Worm (Caenorhabditis elegans) whole organism, L4 larva: Measurements from ENCODE around the gene Y46G5A.34.

Experiments used
- D1046.2 ChIP-seq: fragments of 200-800 bp; sonication (Bioruptor generic); IDR thresholded peaks from 2 replicates; pipeline ENCODE4 v1.3.6; 2022; ENCODE audit warnings: missing genetic modification characterization, missing compliant biosample characterization
- F26F4.8 ChIP-seq: fragments of 200-800 bp; sonication (Bioruptor generic); conservative IDR thresholded peaks from 2 replicates; pipeline ENCODE4 v1.3.6; 2022; ENCODE audit warnings: missing genetic modification characterization, missing compliant biosample characterization
- F49E8.2 ChIP-seq: sonication (generic microtip); optimal IDR thresholded peaks from 2 replicates; lab custom pipeline; 2016; ENCODE audit warnings: missing compliant biosample characterization, mild to moderate bottlenecking, missing genetic modification characterization, borderline replicate concordance
- Y48G9A.11 ChIP-seq: fragments of 200-800 bp; sonication (Bioruptor generic); IDR thresholded peaks from 2 replicates; pipeline ENCODE4 v1.3.6; 2022; ENCODE audit warnings: missing genetic modification reagents, missing genetic modification characterization, missing compliant biosample characterization
- aha-1 ChIP-seq: fragments of 150-350 bp; peaks from one replicate; lab custom pipeline; 2014; ENCODE audit warnings: missing biosample characterization, missing genetic modification characterization
- ama-1 ChIP-seq: fragments of 150-350 bp; optimal IDR thresholded peaks from 2 replicates; lab custom pipeline; 2014; ENCODE audit warnings: inconsistent platforms, mixed read lengths
- attf-4 ChIP-seq: sonication (generic microtip); optimal IDR thresholded peaks from 3 replicates; lab custom pipeline; 2017; ENCODE audit warnings: missing biosample characterization, missing genetic modification characterization
- daf-19 ChIP-seq: fragments of 200-800 bp; sonication (Bioruptor generic); conservative IDR thresholded peaks from 2 replicates; pipeline ENCODE4 v1.3.6; 2022; ENCODE audit warnings: missing genetic modification characterization, missing compliant biosample characterization
- daf-8 ChIP-seq: fragments of 200-800 bp; sonication (Bioruptor generic); IDR thresholded peaks from 2 replicates; pipeline ENCODE4 v1.3.6; 2022; ENCODE audit warnings: missing genetic modification characterization, missing compliant biosample characterization
- dmd-6 ChIP-seq: fragments of 200-800 bp; sonication (Bioruptor generic); IDR thresholded peaks from 2 replicates; pipeline ENCODE4 v1.3.6; 2022; ENCODE audit warnings: missing genetic modification reagents, missing genetic modification characterization, missing compliant biosample characterization
- dpl-1 ChIP-seq: fragments of 150-350 bp; optimal IDR thresholded peaks from 2 replicates; lab custom pipeline; 2014; ENCODE audit warnings: missing biosample characterization, missing genetic modification reagents, missing genetic modification characterization
- fkh-10 ChIP-seq: fragments of 150-350 bp; optimal IDR thresholded peaks from 2 replicates; lab custom pipeline; 2014; ENCODE audit warnings: missing biosample characterization, missing genetic modification reagents, missing genetic modification characterization
- gei-8 ChIP-seq: fragments of 200-800 bp; sonication (Bioruptor generic); optimal IDR thresholded peaks from 2 replicates; lab custom pipeline; 2018; ENCODE audit warnings: mild to moderate bottlenecking, missing genetic modification characterization, missing compliant biosample characterization
- hlh-11 ChIP-seq: fragments of 200-800 bp; sonication (Bioruptor generic); optimal IDR thresholded peaks from 2 replicates; lab custom pipeline; 2018; ENCODE audit warnings: mild to moderate bottlenecking, missing genetic modification characterization, missing compliant biosample characterization
- hlh-30 ChIP-seq: sonication (generic microtip); optimal IDR thresholded peaks from 2 replicates; lab custom pipeline; 2017; ENCODE audit warnings: antibody characterized with exemption, mild to moderate bottlenecking, missing genetic modification characterization, missing compliant biosample characterization; ENCODE audit not compliant: insufficient read depth
- hmg-1.1 ChIP-seq: fragments of 200-800 bp; sonication (Bioruptor generic); IDR thresholded peaks from 2 replicates; pipeline ENCODE4 v1.3.6; 2022; ENCODE audit warnings: missing genetic modification reagents, missing genetic modification characterization, missing compliant biosample characterization
- lin-13 ChIP-seq: fragments of 150-350 bp; optimal IDR thresholded peaks from 2 replicates; lab custom pipeline; 2014; ENCODE audit warnings: missing biosample characterization, missing genetic modification reagents, missing genetic modification characterization
- lin-38 ChIP-seq: fragments of 200-800 bp; sonication (Bioruptor generic); IDR thresholded peaks from 2 replicates; pipeline ENCODE4 v1.3.6; 2022; ENCODE audit warnings: missing genetic modification reagents, missing genetic modification characterization, missing compliant biosample characterization
- lin-39 ChIP-seq: fragments of 150-350 bp; optimal IDR thresholded peaks from 2 replicates; lab custom pipeline; 2014; ENCODE audit warnings: missing biosample characterization, missing genetic modification reagents, missing genetic modification characterization
- lsy-2 ChIP-seq, 2 experiments: fragments of 150-350 bp in 1 of 2; sonication (generic microtip) in 1 of 2; optimal IDR thresholded peaks; 2 replicates each; lab custom pipeline; 2014 to 2017; ENCODE audit warnings: missing biosample characterization in 2 of 2, missing genetic modification characterization in 2 of 2
- mdl-1 ChIP-seq, 2 experiments: fragments of 150-350 bp in 1 of 2; sonication (generic microtip) in 1 of 2; optimal IDR thresholded peaks; 2 replicates each; lab custom pipeline; 2014 to 2017; ENCODE audit warnings: missing biosample characterization in 2 of 2, missing genetic modification characterization in 2 of 2
- mep-1 ChIP-seq: fragments of 150-350 bp; sonication (generic microtip); optimal IDR thresholded peaks from 3 replicates; lab custom pipeline; 2014; ENCODE audit warnings: missing biosample characterization, missing genetic modification characterization
- mes-2 ChIP-seq: sonication (generic microtip); optimal IDR thresholded peaks from 2 replicates; lab custom pipeline; 2016; ENCODE audit warnings: missing genotype, mild to moderate bottlenecking, missing genetic modification characterization, missing compliant biosample characterization; ENCODE audit not compliant: poor library complexity, severe bottlenecking
- mxl-3 ChIP-seq: fragments of 200-800 bp; sonication (Bioruptor generic); optimal IDR thresholded peaks from 2 replicates; lab custom pipeline; 2018; ENCODE audit warnings: mild to moderate bottlenecking, missing genetic modification characterization, missing compliant biosample characterization
- nhr-10 ChIP-seq: fragments of 150-350 bp; optimal IDR thresholded peaks from 2 replicates; lab custom pipeline; 2014; ENCODE audit warnings: missing biosample characterization, missing genetic modification characterization
- nhr-11 ChIP-seq: fragments of 150-350 bp; optimal IDR thresholded peaks from 2 replicates; lab custom pipeline; 2014; ENCODE audit warnings: missing biosample characterization, missing genetic modification characterization
- nhr-28 ChIP-seq: fragments of 150-350 bp; optimal IDR thresholded peaks from 2 replicates; lab custom pipeline; 2014; ENCODE audit warnings: missing biosample characterization, missing genetic modification characterization
- nhr-6 ChIP-seq: fragments of 150-350 bp; optimal IDR thresholded peaks from 2 replicates; lab custom pipeline; 2014; ENCODE audit warnings: missing biosample characterization, missing genetic modification characterization
- nhr-76 ChIP-seq: fragments of 150-350 bp; optimal IDR thresholded peaks from 2 replicates; lab custom pipeline; 2014; ENCODE audit warnings: missing biosample characterization, missing genetic modification characterization
- nhr-77 ChIP-seq: fragments of 150-350 bp; optimal IDR thresholded peaks from 2 replicates; lab custom pipeline; 2014; ENCODE audit warnings: missing biosample characterization, missing genetic modification characterization
- saeg-2 ChIP-seq: fragments of 200-800 bp; sonication (Bioruptor generic); IDR thresholded peaks from 2 replicates; pipeline ENCODE4 v1.3.6; 2022; ENCODE audit warnings: missing genetic modification reagents, missing genetic modification characterization, missing compliant biosample characterization
- set-16 ChIP-seq: fragments of 200-800 bp; sonication (Bioruptor generic); IDR thresholded peaks from 2 replicates; pipeline ENCODE4 v1.3.6; 2022; ENCODE audit warnings: missing genetic modification reagents, missing genetic modification characterization, missing compliant biosample characterization
- skn-1 ChIP-seq: fragments of 150-350 bp; optimal IDR thresholded peaks from 2 replicates; lab custom pipeline; 2014; ENCODE audit warnings: missing biosample characterization, missing genetic modification characterization
- snpc-1.2 ChIP-seq: fragments of 200-800 bp; sonication (Bioruptor generic); IDR thresholded peaks from 2 replicates; pipeline ENCODE4 v1.3.6; 2022; ENCODE audit warnings: missing genetic modification reagents, missing genetic modification characterization, missing compliant biosample characterization
- spr-1 ChIP-seq: sonication (generic microtip); optimal IDR thresholded peaks from 2 replicates; lab custom pipeline; 2016; ENCODE audit warnings: mild to moderate bottlenecking, missing genetic modification characterization, missing compliant biosample characterization
- tag-97 ChIP-seq: fragments of 200-800 bp; sonication (Bioruptor generic); IDR thresholded peaks from 2 replicates; pipeline ENCODE4 v1.3.6; 2022; ENCODE audit warnings: missing genetic modification characterization, missing compliant biosample characterization
- unc-130 ChIP-seq: sonication (generic microtip); optimal IDR thresholded peaks from 2 replicates; lab custom pipeline; 2016; ENCODE audit warnings: missing genetic modification reagents, missing genetic modification characterization, missing compliant biosample characterization
- zfp-3 ChIP-seq: fragments of 200-800 bp; sonication (Bioruptor generic); conservative IDR thresholded peaks from 2 replicates; pipeline ENCODE4 v1.3.6; 2022; ENCODE audit warnings: missing genetic modification reagents, missing genetic modification characterization, missing compliant biosample characterization

Y46G5A.34 gene

DNA sequence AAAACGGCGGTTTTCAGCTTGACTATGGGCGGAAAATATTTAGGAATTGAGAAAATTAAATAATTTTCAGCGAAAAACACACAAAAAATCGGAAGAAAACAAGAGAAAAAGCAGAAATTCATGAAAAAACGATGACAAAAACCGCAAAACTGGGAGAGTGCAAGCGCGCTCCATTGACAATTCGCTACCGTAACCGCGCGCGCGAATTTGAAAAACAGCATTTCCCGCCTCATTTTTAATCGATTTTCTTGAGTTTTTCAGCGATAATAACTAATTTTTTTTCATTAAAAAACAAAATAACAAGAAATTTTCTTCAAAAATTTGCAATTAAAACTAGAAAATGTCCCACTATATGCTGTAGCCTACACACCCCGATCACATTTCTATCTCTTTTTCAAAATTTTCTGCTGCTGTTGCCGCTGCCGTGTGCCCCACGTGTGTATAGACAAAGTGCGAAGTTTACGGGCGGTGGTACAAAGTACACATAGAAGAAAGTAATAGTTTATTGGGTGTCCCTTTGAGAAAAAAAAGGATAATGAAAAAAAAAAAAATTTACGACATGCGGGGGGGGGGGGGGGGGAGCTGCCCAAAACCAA, 23.5 kb downstream of the Y46G5A.34 start:
- TF ChIP-seq F49E8.2 (tag; lab: Kevin White, UChicago) (peak; percentile 67), fkh-10 (GFP tag; lab: Kevin White, UChicago) (no peak), aha-1 (peak; percentile 38), nhr-77 (no peak), mdl-1 (tag; optimal IDR thresholded peaks at IDR 0.05; lab: Kevin White, UChicago) (peak in 1 of 2 experiments; percentile 46), lsy-2 (tag; optimal IDR thresholded peaks at IDR 0.05; lab: Kevin White, UChicago) (peak; percentile 68 to 89), tag-97 (GFP tag; lab: Robert Waterston, UW) (no peak), ama-1 (lab: Kevin White, UChicago) (peak; percentile 4), mes-2 (tag; lab: Kevin White, UChicago) (peak; percentile 20), dpl-1 (GFP tag; lab: Kevin White, UChicago) (peak; percentile 39), Y48G9A.11 (GFP tag; lab: Robert Waterston, UW) (peak; percentile 76), nhr-28 (tag; lab: Kevin White, UChicago) (peak; percentile 77), saeg-2 (GFP tag; lab: Robert Waterston, UW) (no peak), daf-19 (GFP tag; lab: Robert Waterston, UW) (no peak), nhr-6 (tag; lab: Kevin White, UChicago) (no peak), attf-4 (tag; lab: Kevin White, UChicago) (no peak), dmd-6 (GFP tag; lab: Robert Waterston, UW) (peak; percentile 44), lin-38 (GFP tag; lab: Robert Waterston, UW) (peak; percentile 97), lin-13 (GFP tag; lab: Kevin White, UChicago) (no peak), nhr-10 (tag; lab: Kevin White, UChicago) (no peak), zfp-3 (no peak), unc-130 (GFP tag; lab: Kevin White, UChicago) (peak; percentile 29), snpc-1.2 (GFP tag; lab: Robert Waterston, UW) (peak; percentile 29; the same call in 1 of the 2 replicates), mep-1 (tag; lab: Kevin White, UChicago) (peak; percentile 46), hlh-11 (tag; lab: Kevin White, UChicago) (peak; percentile 45), nhr-11 (tag; lab: Kevin White, UChicago) (peak; percentile 80), hmg-1.1 (GFP tag; lab: Robert Waterston, UW) (0 out of 2 replicates have a peak, but pooled peaks have one; percentile 24), mxl-3 (GFP tag; lab: Kevin White, UChicago) (peak; percentile 84), hlh-30 (tag; lab: Kevin White, UChicago) (peak; percentile 40), lin-39 (no peak), skn-1 (tag; lab: Kevin White, UChicago) (no peak)
- TF ChIP-seq, all 104 proteins: peak for 19

DNA sequence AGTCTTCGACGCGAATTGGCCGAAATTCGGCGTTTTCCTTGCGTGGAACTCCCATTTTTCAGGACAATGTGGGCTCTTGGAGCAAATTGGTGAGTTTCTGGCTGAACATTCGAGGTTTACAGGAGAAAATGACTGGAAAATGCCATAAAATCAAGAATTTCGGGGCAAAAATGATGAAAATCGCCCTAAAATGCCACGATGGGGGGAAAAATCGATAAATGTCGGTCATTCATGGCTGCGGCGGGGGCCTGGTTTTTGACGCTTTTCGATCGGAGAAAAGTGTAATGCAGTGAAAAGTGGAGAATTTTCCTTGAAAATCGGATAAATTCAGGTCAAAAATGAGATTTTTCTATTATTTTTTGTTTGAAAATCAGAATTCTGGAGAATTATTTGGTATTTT, 28.7 kb downstream of the Y46G5A.34 start, which contains the start of the genes Y46G5A.18 and Y46G5A.47:
Gene Y46G5A.18, minus strand, starts transcription at position 101 of the 400 bp plus-strand sequence.
Gene Y46G5A.47, minus strand, starts transcription at position 146 of the 400 bp plus-strand sequence.
- no peak for TF ChIP-seq F26F4.8
- no peak for TF ChIP-seq hlh-11 (tag; lab: Kevin White, UChicago)
- no peak for TF ChIP-seq D1046.2
- TF ChIP-seq Y48G9A.11 (GFP tag; lab: Robert Waterston, UW) = no peak
- TF ChIP-seq daf-8 = no peak
- TF ChIP-seq zfp-3 = no peak
- TF ChIP-seq spr-1 (tag; lab: Kevin White, UChicago) = no peak
- TF ChIP-seq nhr-76 = no peak
- TF ChIP-seq gei-8 = no peak
- no peak for TF ChIP-seq set-16 (GFP tag; lab: Robert Waterston, UW)
- TF ChIP-seq, all 104 proteins: peak for 0
